Worm (Caenorhabditis elegans) whole organism, young adult: ENCODE results near the gene coq-2.

Experiments used
- B0261.1 ChIP-seq: sonication (generic microtip); optimal IDR thresholded peaks from 2 replicates; lab custom pipeline; 2016; ENCODE audit warnings: mild to moderate bottlenecking, missing genetic modification characterization, moderate library complexity, missing compliant biosample characterization
- F37B4.10 ChIP-seq: fragments of 200-800 bp; sonication (Bioruptor generic); IDR thresholded peaks from 2 replicates; pipeline ENCODE4 v1.3.6; 2022; ENCODE audit warnings: missing genetic modification characterization, missing compliant biosample characterization
- F49E8.2 ChIP-seq: sonication (generic microtip); optimal IDR thresholded peaks from 3 replicates; lab custom pipeline; 2017; ENCODE audit warnings: missing genetic modification characterization, mild to moderate bottlenecking, missing compliant biosample characterization, antibody characterized with exemption, moderate library complexity; ENCODE audit not compliant: insufficient read depth
- F57A8.1 ChIP-seq: fragments of 200-800 bp; sonication (Bioruptor generic); optimal IDR thresholded peaks from 2 replicates; lab custom pipeline; 2018; ENCODE audit warnings: mild to moderate bottlenecking, missing genetic modification characterization, moderate library complexity, missing compliant biosample characterization
- T26A5.8 ChIP-seq: sonication (generic microtip); optimal IDR thresholded peaks from 2 replicates; lab custom pipeline; 2016; ENCODE audit warnings: missing genetic modification characterization, missing compliant biosample characterization
- Y56A3A.18 ChIP-seq: fragments of 200-800 bp; sonication (Bioruptor generic); IDR thresholded peaks from 2 replicates; pipeline ENCODE4 v1.3.6; 2022; ENCODE audit warnings: missing genetic modification reagents, missing genetic modification characterization, missing compliant biosample characterization
- Y79H2A.3 ChIP-seq: fragments of 200-800 bp; sonication (Bioruptor generic); conservative IDR thresholded peaks from 2 replicates; pipeline ENCODE4 v1.3.6; 2022; ENCODE audit warnings: missing genetic modification reagents, missing genetic modification characterization, missing compliant biosample characterization
- aptf-3 ChIP-seq: fragments of 200-800 bp; sonication (Bioruptor generic); IDR thresholded peaks from 2 replicates; pipeline ENCODE4 v1.3.6; 2022; ENCODE audit warnings: missing genetic modification characterization, missing compliant biosample characterization
- attf-3 ChIP-seq: fragments of 200-800 bp; sonication (Bioruptor generic); conservative IDR thresholded peaks from 2 replicates; pipeline ENCODE4 v1.3.6; 2022; ENCODE audit warnings: missing genetic modification reagents, missing genetic modification characterization, missing compliant biosample characterization
- cebp-1 ChIP-seq, 2 experiments: fragments of 200-800 bp in 1 of 2; sonication (Bioruptor generic) in 1 of 2; sonication (generic microtip) in 1 of 2; IDR thresholded peaks in 1 of 2; optimal IDR thresholded peaks in 1 of 2; 2 replicates each; pipeline versions ENCODE4 v1.3.6 to Lab custom; 2017 to 2022; ENCODE audit warnings: missing compliant biosample characterization in 2 of 2, missing genetic modification characterization in 2 of 2, mild to moderate bottlenecking in 1 of 2, missing genetic modification reagents in 1 of 2, moderate library complexity in 1 of 2
- ceh-27 ChIP-seq: fragments of 200-800 bp; sonication (Bioruptor generic); optimal IDR thresholded peaks from 2 replicates; lab custom pipeline; 2018; ENCODE audit warnings: mild to moderate bottlenecking, missing genetic modification characterization, moderate library complexity, missing compliant biosample characterization
- ceh-58 ChIP-seq: fragments of 200-800 bp; sonication (Bioruptor generic); IDR thresholded peaks from 2 replicates; pipeline ENCODE4 v1.3.6; 2022; ENCODE audit warnings: missing genetic modification characterization, missing compliant biosample characterization
- ceh-91 ChIP-seq: fragments of 200-800 bp; sonication (Bioruptor generic); IDR thresholded peaks from 2 replicates; pipeline ENCODE4 v1.3.6; 2022; ENCODE audit warnings: missing genetic modification reagents, missing genetic modification characterization, missing compliant biosample characterization
- egl-18 ChIP-seq: fragments of 200-800 bp; sonication (Bioruptor generic); IDR thresholded peaks from 2 replicates; pipeline ENCODE4 v1.3.6; 2022; ENCODE audit warnings: missing genetic modification reagents, missing genetic modification characterization, missing compliant biosample characterization
- egrh-3 ChIP-seq: fragments of 200-800 bp; sonication (Bioruptor generic); IDR thresholded peaks from 2 replicates; pipeline ENCODE4 v1.3.6; 2022; ENCODE audit warnings: missing genetic modification reagents, missing genetic modification characterization, missing compliant biosample characterization
- hlh-12 ChIP-seq: sonication (generic microtip); optimal IDR thresholded peaks from 2 replicates; lab custom pipeline; 2016; ENCODE audit warnings: missing genetic modification characterization, missing compliant biosample characterization
- hrde-1 ChIP-seq: sonication (generic microtip); optimal IDR thresholded peaks from 2 replicates; lab custom pipeline; 2016; ENCODE audit warnings: missing genetic modification characterization, mild to moderate bottlenecking, missing compliant biosample characterization, moderate library complexity, missing genotype, missing genetic modification reagents, borderline replicate concordance
- hsf-1 ChIP-seq: fragments of 200-800 bp; sonication (Bioruptor generic); IDR thresholded peaks from 2 replicates; pipeline ENCODE4 v1.3.6; 2022; ENCODE audit warnings: missing genetic modification reagents, missing genetic modification characterization, missing compliant biosample characterization
- let-607 ChIP-seq, 2 experiments: fragments of 200-800 bp in 1 of 2; sonication (Bioruptor generic) in 1 of 2; sonication (generic microtip) in 1 of 2; optimal IDR thresholded peaks; 2 replicates each; lab custom pipeline; 2016 to 2018; ENCODE audit warnings: mild to moderate bottlenecking in 2 of 2, missing compliant biosample characterization in 2 of 2, missing genetic modification characterization in 2 of 2, moderate library complexity in 2 of 2, missing genotype in 1 of 2
- lin-54 ChIP-seq: fragments of 200-800 bp; sonication (Bioruptor generic); optimal IDR thresholded peaks from 2 replicates; lab custom pipeline; 2018; ENCODE audit warnings: mild to moderate bottlenecking, missing genetic modification characterization, missing compliant biosample characterization
- lsl-1 ChIP-seq: fragments of 200-800 bp; sonication (Bioruptor generic); optimal IDR thresholded peaks from 2 replicates; lab custom pipeline; 2018; ENCODE audit warnings: mild to moderate bottlenecking, missing genetic modification characterization, moderate library complexity, missing compliant biosample characterization
- lsy-27 ChIP-seq: sonication (generic microtip); optimal IDR thresholded peaks from 2 replicates; lab custom pipeline; 2017; ENCODE audit warnings: missing genetic modification characterization, mild to moderate bottlenecking, missing compliant biosample characterization, antibody characterized with exemption, missing genotype, borderline replicate concordance; ENCODE audit not compliant: insufficient read depth
- madf-3 ChIP-seq: fragments of 200-800 bp; sonication (Bioruptor generic); IDR thresholded peaks from 2 replicates; pipeline ENCODE4 v1.3.6; 2022; ENCODE audit warnings: missing genetic modification reagents, missing genetic modification characterization, missing compliant biosample characterization
- mes-4 ChIP-seq: sonication (generic microtip); optimal IDR thresholded peaks from 2 replicates; lab custom pipeline; 2016; ENCODE audit warnings: missing genotype, missing genetic modification characterization, missing compliant biosample characterization
- nhr-80 ChIP-seq: sonication (generic microtip); optimal IDR thresholded peaks from 2 replicates; lab custom pipeline; 2016; ENCODE audit warnings: missing genetic modification characterization, missing compliant biosample characterization
- rec-8 ChIP-seq, 2 experiments: sonication (generic microtip); optimal IDR thresholded peaks; 2 replicates each; lab custom pipeline; 2016; ENCODE audit warnings: mild to moderate bottlenecking in 2 of 2, missing genetic modification characterization in 2 of 2, missing genetic modification reagents in 2 of 2, missing genotype in 2 of 2, missing biosample characterization in 1 of 2, missing compliant biosample characterization in 1 of 2, moderate library complexity in 1 of 2
- snpc-1.1 ChIP-seq: sonication (generic microtip); optimal IDR thresholded peaks from 2 replicates; lab custom pipeline; 2017; ENCODE audit warnings: missing genetic modification characterization, mild to moderate bottlenecking, missing compliant biosample characterization, antibody characterized with exemption, moderate library complexity, missing genotype, missing genetic modification reagents; ENCODE audit not compliant: insufficient read depth
- snpc-3.4 ChIP-seq: sonication (generic microtip); optimal IDR thresholded peaks from 2 replicates; lab custom pipeline; 2017; ENCODE audit warnings: missing genetic modification characterization, mild to moderate bottlenecking, missing compliant biosample characterization, antibody characterized with exemption, moderate library complexity, missing genotype, missing genetic modification reagents
- snpc-4 ChIP-seq, 5 experiments: fragments of 150-350 bp in 1 of 5; sonication (generic microtip) in 4 of 5; optimal IDR thresholded peaks; 2 replicates each; lab custom pipeline; 2014 to 2018; ENCODE audit warnings: missing genetic modification characterization in 5 of 5, missing biosample characterization in 3 of 5, antibody characterized with exemption in 2 of 5, mild to moderate bottlenecking in 2 of 5, missing compliant biosample characterization in 2 of 5, missing genotype in 2 of 5, moderate library complexity in 2 of 5, missing genetic modification reagents in 1 of 5
- somi-1 ChIP-seq: fragments of 200-800 bp; sonication (Bioruptor generic); optimal IDR thresholded peaks from 2 replicates; lab custom pipeline; 2018; ENCODE audit warnings: mild to moderate bottlenecking, missing genetic modification characterization, missing compliant biosample characterization
- unc-130 ChIP-seq: sonication (generic microtip); optimal IDR thresholded peaks from 2 replicates; lab custom pipeline; 2016; ENCODE audit warnings: missing genetic modification reagents, missing genetic modification characterization, missing compliant biosample characterization
- unc-62 ChIP-seq: fragments of 150-350 bp; optimal IDR thresholded peaks from 2 replicates; lab custom pipeline; 2014; ENCODE audit warnings: missing biosample characterization, missing genetic modification reagents, missing genetic modification characterization
- zfh-2 ChIP-seq: fragments of 200-800 bp; sonication (Bioruptor generic); conservative IDR thresholded peaks from 2 replicates; pipeline ENCODE4 v1.3.6; 2022; ENCODE audit warnings: missing genetic modification reagents, missing genetic modification characterization, missing compliant biosample characterization
- zim-3 ChIP-seq: sonication (generic microtip); optimal IDR thresholded peaks from 2 replicates; lab custom pipeline; 2017; ENCODE audit warnings: mild to moderate bottlenecking, missing genetic modification characterization, moderate library complexity, missing compliant biosample characterization
- ztf-28 ChIP-seq: fragments of 200-800 bp; sonication (Bioruptor generic); IDR thresholded peaks from 2 replicates; pipeline ENCODE4 v1.3.6; 2022; ENCODE audit warnings: missing genetic modification reagents, missing genetic modification characterization, missing compliant biosample characterization

coq-2 gene

DNA sequence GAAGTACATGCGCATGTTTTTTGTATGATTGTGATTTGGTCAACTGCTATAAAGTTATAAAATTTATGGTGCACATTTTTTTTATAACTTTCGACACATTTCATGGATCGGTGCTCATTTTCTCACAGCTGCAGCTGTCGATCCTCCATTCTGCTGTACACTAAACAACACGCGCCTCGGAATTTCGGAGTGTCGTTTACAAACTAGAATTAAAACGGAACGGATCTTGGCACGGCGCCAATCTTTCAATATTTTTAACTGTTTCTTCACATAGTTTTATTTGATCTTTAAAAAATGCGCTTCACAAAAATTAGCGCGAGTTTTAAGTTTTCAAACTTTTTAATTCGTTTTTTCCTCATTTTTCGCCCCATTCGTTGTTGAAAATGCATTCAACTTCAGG lies 10.6 kb downstream of the coq-2 start, which contains the start of gene let-711 (continued):
- no peak for TF ChIP-seq F49E8.2 (tag; lab: Kevin White, UChicago)

DNA sequence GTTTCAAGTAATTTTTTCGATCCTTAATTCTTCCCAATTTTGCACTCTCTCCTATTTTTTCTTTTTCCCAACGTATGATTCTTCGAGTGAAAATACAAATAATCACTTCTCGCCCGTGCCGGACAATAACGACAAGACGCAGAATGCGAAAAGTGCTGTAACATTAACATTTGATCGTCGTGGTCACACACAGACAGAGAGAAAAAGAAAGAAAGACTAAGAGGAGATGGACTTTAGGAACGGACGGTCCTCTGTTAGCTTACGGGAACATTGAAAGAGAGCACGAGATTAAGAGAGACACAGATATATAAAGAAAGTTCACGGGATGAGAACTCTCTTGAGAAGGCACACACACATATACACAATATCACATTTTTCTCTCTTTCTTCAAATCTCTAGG lies 12.1 kb downstream of the coq-2 start:
- no peak for TF ChIP-seq ceh-58
- no peak for TF ChIP-seq cebp-1 (GFP tag; IDR thresholded peaks at IDR 0.05; lab: Robert Waterston, UW)
- peak; percentile 17 for TF ChIP-seq cebp-1 (tag; optimal IDR thresholded peaks at IDR 0.05; lab: Kevin White, UChicago)
- peak; percentile 24 for TF ChIP-seq nhr-80 (tag; lab: Kevin White, UChicago)
- TF ChIP-seq lin-54: no peak
- no peak for TF ChIP-seq unc-130 (GFP tag; lab: Kevin White, UChicago)
- TF ChIP-seq attf-3: peak; percentile 50
- no peak for TF ChIP-seq mes-4 (tag; lab: Kevin White, UChicago)
- TF ChIP-seq ztf-28 (GFP tag; lab: Robert Waterston, UW): no peak
- no peak for TF ChIP-seq aptf-3
- TF ChIP-seq somi-1 (GFP tag; lab: Kevin White, UChicago): no peak
- TF ChIP-seq B0261.1 (tag; lab: Kevin White, UChicago): no peak
- TF ChIP-seq hlh-12: no peak

DNA sequence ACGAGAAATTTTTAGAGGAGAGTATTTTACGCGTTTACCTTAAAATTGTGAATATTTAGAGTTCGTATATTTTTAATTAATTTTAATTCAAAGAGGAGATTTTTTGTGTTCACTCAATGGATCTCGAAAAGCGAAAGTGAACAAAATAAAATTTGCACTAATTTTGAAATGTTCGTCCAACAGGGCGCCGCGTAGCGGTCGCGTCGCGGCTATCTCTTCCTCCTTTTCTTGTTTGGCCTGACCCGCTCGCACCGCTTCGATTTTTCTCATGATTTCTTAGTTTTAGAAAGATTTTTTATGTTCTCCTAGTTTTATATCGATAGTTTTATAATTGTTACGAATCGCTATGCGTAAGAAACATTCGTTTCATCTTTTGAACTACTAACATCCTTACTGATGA lies 15.7 kb downstream of the coq-2 start:
- TF ChIP-seq snpc-4 (GFP tag; optimal IDR thresholded peaks at IDR 0.05; lab: Kevin White, UChicago) (no peak), snpc-4 (tag; optimal IDR thresholded peaks at IDR 0.05; lab: Kevin White, UChicago) (peak in 1 of 4 experiments; percentile 32), let-607 (tag; optimal IDR thresholded peaks at IDR 0.05; lab: Kevin White, UChicago) (peak in 1 of 2 experiments; percentile 13), cebp-1 (GFP tag; IDR thresholded peaks at IDR 0.05; lab: Robert Waterston, UW) (no peak), cebp-1 (tag; optimal IDR thresholded peaks at IDR 0.05; lab: Kevin White, UChicago) (peak; percentile 11), hrde-1 (tag; lab: Kevin White, UChicago) (no peak)

DNA sequence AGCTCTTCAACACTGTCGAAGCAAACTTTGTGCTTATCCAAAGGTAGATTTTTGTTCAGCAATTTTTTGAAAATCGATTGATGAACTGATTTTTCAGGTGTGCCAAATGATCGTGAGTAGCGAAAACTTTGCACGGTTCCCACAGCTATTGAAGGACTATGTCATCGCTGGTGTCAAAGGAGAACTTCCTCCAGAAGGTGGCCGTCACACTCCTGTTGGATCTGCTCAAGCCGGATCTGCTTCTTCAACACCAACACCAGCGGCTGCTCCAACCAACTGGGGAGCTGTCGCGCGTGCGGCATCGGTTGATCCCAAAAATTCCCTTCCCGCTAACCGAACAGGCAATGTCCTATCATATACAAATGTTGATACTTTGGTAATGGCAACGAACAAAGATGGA lies 17.6 kb downstream of the coq-2 start:
- TF ChIP-seq zim-3: no peak
- TF ChIP-seq zfh-2 (GFP tag; lab: Robert Waterston, UW): peak; percentile 51; the same call in 1 of the 2 replicates

DNA sequence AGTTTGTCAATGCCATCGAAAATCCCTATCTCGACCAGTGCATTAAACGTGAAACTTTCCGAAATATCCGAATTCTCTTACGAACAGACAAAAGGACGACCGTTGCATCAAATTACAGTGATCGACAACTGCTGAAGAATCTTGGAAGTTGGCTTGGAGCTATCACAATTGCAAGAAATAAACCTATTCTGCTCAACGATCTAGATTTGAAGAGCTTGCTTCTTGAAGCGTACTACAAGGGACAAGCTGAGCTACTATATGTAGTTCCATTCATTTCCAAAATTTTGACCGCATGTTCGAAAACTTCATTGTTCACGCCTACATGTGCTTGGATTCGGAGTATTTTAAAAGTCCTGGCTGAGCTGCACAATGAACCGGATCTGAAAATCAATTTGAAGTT lies 18.2 kb downstream of the coq-2 start:
- TF ChIP-seq snpc-3.4 (tag; lab: Kevin White, UChicago) (no peak), snpc-1.1 (tag; lab: Kevin White, UChicago) (no peak), ceh-91 (GFP tag; lab: Robert Waterston, UW) (no peak)

DNA sequence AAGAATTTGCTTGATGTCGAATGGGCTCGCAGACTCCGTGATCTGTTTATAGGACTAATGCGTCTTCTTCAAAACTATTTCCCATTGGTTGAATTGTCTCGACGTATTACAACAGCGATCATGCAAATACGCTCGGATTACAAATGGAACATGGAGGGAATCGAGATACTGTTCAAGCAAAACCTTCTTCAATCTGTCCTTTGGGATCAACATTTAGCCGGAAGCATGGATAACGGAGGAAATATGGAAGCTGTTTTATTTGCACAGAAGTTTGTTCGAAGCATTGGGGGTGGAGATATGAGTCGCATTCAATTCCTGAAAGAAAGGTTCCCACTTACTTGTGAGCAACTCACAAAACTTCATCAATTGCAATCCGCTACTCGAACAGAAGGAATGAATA lies 20.0 kb downstream of the coq-2 start:
- no peak for TF ChIP-seq F57A8.1
- no peak for TF ChIP-seq lsl-1 (GFP tag; lab: Kevin White, UChicago)
- no peak for TF ChIP-seq Y79H2A.3 (GFP tag; lab: Robert Waterston, UW)
- TF ChIP-seq, all 124 proteins: peak for 0

DNA sequence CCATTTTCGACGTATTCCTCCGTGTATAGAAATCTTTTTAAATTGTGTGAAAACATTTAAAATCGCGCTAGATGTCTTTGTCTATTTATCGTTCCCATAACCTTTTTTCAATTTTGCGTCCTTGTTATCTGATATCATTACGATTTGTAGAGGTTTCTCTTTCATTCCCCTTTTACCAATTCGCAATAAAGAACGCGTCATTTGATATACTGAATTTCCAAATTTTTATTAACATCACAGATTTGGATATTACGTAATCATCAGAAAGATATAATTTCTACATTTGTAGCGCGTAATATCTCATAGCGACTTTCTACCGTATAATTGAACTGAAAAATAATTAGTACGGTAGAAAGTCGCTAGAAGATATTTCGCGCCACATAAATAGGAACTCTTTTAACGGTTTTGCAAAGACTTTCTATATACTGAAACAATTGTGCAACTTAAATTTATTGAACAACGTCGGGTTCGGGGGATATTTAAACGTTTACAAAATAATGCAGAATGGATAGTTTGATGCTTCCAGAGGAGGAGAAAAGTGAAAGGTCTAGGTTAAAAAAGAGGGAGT lies 23.0 kb downstream of the coq-2 start:
- peak; percentile 62; the same call in 1 of the 2 replicates for TF ChIP-seq Y79H2A.3 (GFP tag; lab: Robert Waterston, UW)
- TF ChIP-seq lsy-27: no peak
- no peak for TF ChIP-seq egl-18
- peak in 1 of 2 experiments; percentile 9 for TF ChIP-seq rec-8 (tag; optimal IDR thresholded peaks at IDR 0.05; lab: Kevin White, UChicago)
- no peak for TF ChIP-seq snpc-4 (GFP tag; optimal IDR thresholded peaks at IDR 0.05; lab: Kevin White, UChicago)
- no peak for TF ChIP-seq snpc-4 (tag; optimal IDR thresholded peaks at IDR 0.05; lab: Kevin White, UChicago)
- TF ChIP-seq mes-4 (tag; lab: Kevin White, UChicago): no peak
- peak; percentile 28; the same call in 1 of the 2 replicates for TF ChIP-seq hsf-1 (GFP tag; lab: Robert Waterston, UW)
- no peak for TF ChIP-seq ceh-27 (GFP tag; lab: Kevin White, UChicago)
- TF ChIP-seq madf-3 (GFP tag; lab: Robert Waterston, UW): no peak
- 0 out of 2 replicates have a peak, but pooled peaks have one; percentile 46 for TF ChIP-seq Y56A3A.18 (GFP tag; lab: Robert Waterston, UW)
- TF ChIP-seq egrh-3 (GFP tag; lab: Robert Waterston, UW): no peak
- no peak for TF ChIP-seq F37B4.10
- TF ChIP-seq T26A5.8 (tag; lab: Kevin White, UChicago): no peak
- no peak for TF ChIP-seq unc-62 (GFP tag; lab: Kevin White, UChicago)
